Worm (Caenorhabditis elegans): ENCODE data around the gene dnj-8.

Gene dnj-8

DNA sequence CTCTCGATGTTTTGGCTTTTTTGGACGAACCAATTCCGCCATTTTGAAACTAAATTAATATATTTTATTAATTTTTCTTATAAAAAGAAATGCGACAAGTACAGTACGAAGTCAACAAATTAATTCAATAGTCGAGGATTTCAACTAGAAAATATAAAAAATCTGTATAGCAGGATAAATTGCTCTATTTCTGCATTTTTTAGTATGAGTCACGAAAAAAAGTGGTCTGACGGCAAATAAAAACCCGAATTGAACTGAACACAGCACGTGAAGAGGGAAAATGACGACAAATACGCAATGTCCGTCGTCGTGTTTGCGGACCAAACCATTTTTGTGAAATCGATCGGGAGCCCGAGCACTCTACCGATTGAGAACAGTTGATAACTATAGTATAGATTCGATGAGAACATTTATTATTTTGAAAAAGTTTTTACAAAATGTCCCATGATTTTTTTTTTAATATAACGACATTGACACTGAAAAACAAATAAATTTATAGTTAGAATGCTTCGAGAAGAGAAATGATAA lies 11.5 kb upstream of the dnj-8 start, which contains the start of gene epg-5 (continued):
- TF ChIP-seq nhr-90 (tag; optimal IDR thresholded peaks at IDR 0.05; ENCODE audit: poor library complexity) (no peak), lin-35 (GFP tag; optimal IDR thresholded peaks at IDR 0.05) (peak; percentile 57 to 60), mep-1 (tag; optimal IDR thresholded peaks at IDR 0.05) (peak; percentile 65), lin-14 (GFP tag; optimal IDR thresholded peaks at IDR 0.05) (peak; percentile 60), mdl-1 (tag; optimal IDR thresholded peaks at IDR 0.05) (peak in 1 of 2 experiments; percentile 75), F16B12.6 (tag; optimal IDR thresholded peaks at IDR 0.05) (peak; percentile 89)

- TF ChIP-seq lin-35 (GFP tag; optimal IDR thresholded peaks at IDR 0.05) = no peak
- no peak for TF ChIP-seq mdl-1 (tag; optimal IDR thresholded peaks at IDR 0.05)
- TF ChIP-seq elt-3 (tag; optimal IDR thresholded peaks at IDR 0.05) = no peak
- TF ChIP-seq sup-37 (GFP tag; optimal IDR thresholded peaks at IDR 0.05) = no peak
- TF ChIP-seq vab-15 (tag; optimal IDR thresholded peaks at IDR 0.05) = no peak
- TF ChIP-seq nhr-12 (tag; optimal IDR thresholded peaks at IDR 0.05) = no peak
- TF ChIP-seq tbx-2 (tag; optimal IDR thresholded peaks at IDR 0.05) = no peak
- no peak for TF ChIP-seq zag-1 (tag; optimal IDR thresholded peaks at IDR 0.05)
- no peak for TF ChIP-seq lir-3 (tag; optimal IDR thresholded peaks at IDR 0.05; ENCODE audit: poor library complexity)
Observed at ce11 chrII:6608626-6609025, 10.7 kb upstream of the dnj-8 start.

- TF ChIP-seq ceh-63 (GFP tag; optimal IDR thresholded peaks at IDR 0.05) (no peak), hlh-4 (tag; optimal IDR thresholded peaks at IDR 0.05) (no peak), hpl-2 (GFP tag; optimal IDR thresholded peaks at IDR 0.05) (no peak), fkh-10 (GFP tag; optimal IDR thresholded peaks at IDR 0.05) (no peak), xbp-1 (tag; optimal IDR thresholded peaks at IDR 0.05) (peak; percentile 33), lin-15B (tag; optimal IDR thresholded peaks at IDR 0.05) (no peak), nhr-47 (tag; optimal IDR thresholded peaks at IDR 0.05) (peak; percentile 66), zip-4 (GFP tag; optimal IDR thresholded peaks at IDR 0.05) (no peak), lin-14 (GFP tag; optimal IDR thresholded peaks at IDR 0.05) (peak; percentile 35), sptf-1 (tag; optimal IDR thresholded peaks at IDR 0.05) (no peak), unc-98 (GFP tag; IDR thresholded peaks at IDR 0.05) (no peak), nhr-85 (tag) (peak; percentile 57), nhr-19 (GFP tag; conservative IDR thresholded peaks at IDR 0.05) (peak; percentile 53), tbx-2 (tag; optimal IDR thresholded peaks at IDR 0.05) (peak; percentile 63), mep-1 (tag; optimal IDR thresholded peaks at IDR 0.05) (no peak), fkh-4 (tag; optimal IDR thresholded peaks at IDR 0.05; ENCODE audit: borderline replicate concordance) (no peak), F16B12.6 (tag; optimal IDR thresholded peaks at IDR 0.05) (peak; percentile 95), mdl-1 (tag; optimal IDR thresholded peaks at IDR 0.05) (peak in 1 of 2 experiments; percentile 58), unc-86 (tag; optimal IDR thresholded peaks at IDR 0.05) (peak; percentile 40), nhr-20 (tag; optimal IDR thresholded peaks at IDR 0.05) (peak; percentile 57), swsn-7 (tag; optimal IDR thresholded peaks at IDR 0.05) (peak; percentile 61), pag-3 (tag; optimal IDR thresholded peaks at IDR 0.05; ENCODE audit: borderline replicate concordance, insufficient read depth) (peak; percentile 25), lin-39 (tag; optimal IDR thresholded peaks at IDR 0.05) (no peak), unc-130 (tag; optimal IDR thresholded peaks at IDR 0.05) (peak; percentile 27), tlp-1 (tag; optimal IDR thresholded peaks at IDR 0.05) (no peak), ztf-11 (tag; optimal IDR thresholded peaks at IDR 0.05) (no peak), fos-1 (tag; optimal IDR thresholded peaks at IDR 0.05) (peak; percentile 42), snu-23 (GFP tag; optimal IDR thresholded peaks at IDR 0.05) (peak; percentile 60), ceh-90 (tag; optimal IDR thresholded peaks at IDR 0.05) (no peak), grh-1 (GFP tag; IDR thresholded peaks at IDR 0.05) (no peak), efl-1 (optimal IDR thresholded peaks at IDR 0.05) (peak; percentile 61 to 71), efl-1 (GFP tag; optimal IDR thresholded peaks at IDR 0.05 in 1 of 2) (peak; percentile 60 to 95), ceh-82 (tag; optimal IDR thresholded peaks at IDR 0.05) (peak in 2 of 3 experiments; percentile 6 to 32), nhr-11 (tag; optimal IDR thresholded peaks at IDR 0.05) (no peak), ztf-4 (tag; optimal IDR thresholded peaks at IDR 0.05) (no peak), lsy-2 (tag; optimal IDR thresholded peaks at IDR 0.05) (peak; percentile 55 to 61), elt-3 (tag; optimal IDR thresholded peaks at IDR 0.05) (peak in 1 of 6 experiments; percentile 6), egl-13 (tag; optimal IDR thresholded peaks at IDR 0.05) (no peak), fkh-8 (tag; optimal IDR thresholded peaks at IDR 0.05) (no peak), C04F5.9 (tag; optimal IDR thresholded peaks at IDR 0.05) (peak; percentile 13), unc-62 (GFP tag; optimal IDR thresholded peaks at IDR 0.05) (no peak)
Observed at ce11 chrII:6600973-6601372, 3.1 kb upstream of the dnj-8 start, which contains the start of gene vps-33.2. Gene vps-33.2 (plus strand): TSS chrII:6601216.
